Worm (Caenorhabditis elegans): Measurements from ENCODE around the gene try-3.

The try-3 gene

DNA sequence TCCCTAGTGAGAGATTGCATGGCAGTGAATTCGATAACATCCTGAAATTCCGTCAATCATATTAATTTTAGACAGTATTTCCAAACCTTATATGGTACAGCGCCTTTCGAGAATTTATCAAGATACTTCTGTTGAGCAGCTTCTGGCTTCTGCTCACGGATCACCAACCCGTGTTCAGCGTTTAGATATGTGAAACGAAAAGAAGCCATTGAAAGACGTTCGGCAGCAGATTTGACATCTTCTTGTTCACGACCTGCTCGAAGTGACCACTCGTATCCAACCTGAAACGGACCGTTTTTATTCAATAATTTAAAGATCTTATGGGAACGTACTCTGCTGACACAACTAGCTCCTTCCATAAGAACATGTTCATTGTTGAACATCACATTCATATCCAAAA, 24.7 kb downstream of the try-3 start:
- TF ChIP-seq ceh-19 (GFP tag; optimal IDR thresholded peaks at IDR 0.05) (no peak), ceh-24 (tag; optimal IDR thresholded peaks at IDR 0.05) (no peak), hlh-6 (tag; optimal IDR thresholded peaks at IDR 0.05) (no peak), pha-4 (tag; optimal IDR thresholded peaks at IDR 0.05) (no peak), dve-1 (tag; optimal IDR thresholded peaks at IDR 0.05) (no peak), pqm-1 (tag; optimal IDR thresholded peaks at IDR 0.05) (no peak), ceh-6 (GFP tag; optimal IDR thresholded peaks at IDR 0.05) (no peak), ceh-2 (tag; optimal IDR thresholded peaks at IDR 0.05) (no peak), unc-42 (tag; optimal IDR thresholded peaks at IDR 0.05) (no peak)

DNA sequence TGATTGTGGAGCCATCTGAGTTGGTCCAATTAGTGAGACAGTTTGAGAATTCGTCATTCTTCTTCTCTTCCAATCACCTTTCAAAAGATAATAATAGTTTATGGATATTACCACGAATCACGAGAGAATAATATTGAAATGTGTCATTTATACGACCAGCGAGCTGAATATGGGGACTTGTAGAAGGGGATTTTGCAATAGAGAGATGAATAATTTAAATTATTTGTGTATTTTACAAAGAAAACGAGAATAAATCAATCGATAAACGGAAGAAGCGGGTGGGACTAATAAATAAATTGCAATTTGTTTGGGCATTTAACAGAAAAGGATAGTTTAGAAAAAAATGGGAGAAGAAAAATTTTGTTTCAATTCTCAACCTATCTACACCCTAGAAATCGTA, 25.6 kb downstream of the try-3 start, which contains the start of gene odr-8:
Gene odr-8 (minus strand): TSS at position 101 of the 400 bp plus-strand sequence.
- no peak for TF ChIP-seq unc-3 (GFP tag; conservative IDR thresholded peaks at IDR 0.05)
- TF ChIP-seq unc-3 (tag; optimal IDR thresholded peaks at IDR 0.05): no peak
- TF ChIP-seq unc-42 (tag; optimal IDR thresholded peaks at IDR 0.05): no peak
- no peak for TF ChIP-seq K09A11.1 (tag; optimal IDR thresholded peaks at IDR 0.05; ENCODE audit: insufficient read depth)

DNA sequence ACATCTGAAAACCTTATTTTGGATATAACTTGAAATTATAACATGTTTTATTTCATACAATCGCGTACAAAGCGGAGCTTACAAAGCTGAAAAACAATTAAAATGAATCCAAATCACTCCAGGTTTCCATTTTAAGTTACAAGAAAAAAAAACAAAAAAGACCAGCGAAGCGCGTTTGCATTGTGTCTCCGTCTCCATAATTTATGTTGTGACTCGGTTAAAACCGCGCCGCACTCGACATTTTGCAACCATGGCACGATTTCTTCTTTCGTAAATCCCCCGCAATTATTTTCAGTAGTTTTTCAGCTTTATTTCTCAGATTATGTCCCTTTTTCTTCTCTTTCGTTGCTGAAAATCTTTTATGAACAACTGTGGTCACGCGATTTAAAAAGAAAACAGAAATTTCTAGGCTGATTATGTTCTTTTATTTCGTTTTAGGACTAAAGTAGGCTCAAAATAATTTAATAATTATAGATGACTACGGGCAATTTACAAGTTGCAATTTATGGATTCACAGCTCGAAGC, 28.5 kb downstream of the try-3 start, which contains the start of the genes F38A5.2 and dnj-11:
Gene F38A5.2 (minus strand): TSS at position 4 of the 525 bp plus-strand sequence.
Gene dnj-11 (plus strand): TSS at position 475 of the 525 bp plus-strand sequence.
- no peak for TF ChIP-seq gmeb-2 (tag; optimal IDR thresholded peaks at IDR 0.05)
- TF ChIP-seq hlh-30 (tag; optimal IDR thresholded peaks at IDR 0.05; ENCODE audit: insufficient read depth): peak; percentile 14
- no peak for TF ChIP-seq nhr-11 (tag; optimal IDR thresholded peaks at IDR 0.05)
- no peak for TF ChIP-seq C08G9.2 (tag; optimal IDR thresholded peaks at IDR 0.05)
- no peak for TF ChIP-seq K09A11.1 (tag; optimal IDR thresholded peaks at IDR 0.05; ENCODE audit: insufficient read depth)
- no peak for TF ChIP-seq fax-1 (tag; optimal IDR thresholded peaks at IDR 0.05)
- peak; percentile 71 for TF ChIP-seq pax-1 (tag; optimal IDR thresholded peaks at IDR 0.05)
- TF ChIP-seq ceh-14 (tag; optimal IDR thresholded peaks at IDR 0.05): no peak
- no peak for TF ChIP-seq ttx-3 (tag; optimal IDR thresholded peaks at IDR 0.05)
- TF ChIP-seq lim-6 (tag; optimal IDR thresholded peaks at IDR 0.05): no peak
- peak; percentile 39 for TF ChIP-seq ceh-18 (tag; optimal IDR thresholded peaks at IDR 0.05)
- TF ChIP-seq syd-9 (tag; optimal IDR thresholded peaks at IDR 0.05): no peak
- TF ChIP-seq tbx-2 (tag; optimal IDR thresholded peaks at IDR 0.05): peak; percentile 33
- no peak for TF ChIP-seq hlh-6 (tag; optimal IDR thresholded peaks at IDR 0.05)
- no peak for TF ChIP-seq madf-2 (tag; optimal IDR thresholded peaks at IDR 0.05)
- TF ChIP-seq odd-2 (tag; optimal IDR thresholded peaks at IDR 0.05): no peak
- TF ChIP-seq ceh-31 (tag; optimal IDR thresholded peaks at IDR 0.05): peak; percentile 72
- TF ChIP-seq hlh-8 (tag; optimal IDR thresholded peaks at IDR 0.05): no peak
- TF ChIP-seq che-1 (tag; optimal IDR thresholded peaks at IDR 0.05): no peak
- no peak for TF ChIP-seq mec-3 (tag; optimal IDR thresholded peaks at IDR 0.05; ENCODE audit: borderline replicate concordance)
- no peak for TF ChIP-seq hlh-15 (tag; optimal IDR thresholded peaks at IDR 0.05)
- no peak for TF ChIP-seq ama-1 (optimal IDR thresholded peaks at IDR 0.05)
- TF ChIP-seq Y22D7AL.16 (tag; optimal IDR thresholded peaks at IDR 0.05): no peak
- peak; percentile 50 for TF ChIP-seq unc-42 (tag; optimal IDR thresholded peaks at IDR 0.05)
- TF ChIP-seq ceh-30 (tag; optimal IDR thresholded peaks at IDR 0.05): no peak
- TF ChIP-seq dve-1 (tag; optimal IDR thresholded peaks at IDR 0.05): peak; percentile 42
- TF ChIP-seq ceh-34 (tag; optimal IDR thresholded peaks at IDR 0.05): peak; percentile 26
- TF ChIP-seq ceh-6 (GFP tag; optimal IDR thresholded peaks at IDR 0.05): no peak
- no peak for TF ChIP-seq pat-9 (tag; optimal IDR thresholded peaks at IDR 0.05)
- TF ChIP-seq eyg-1 (tag; optimal IDR thresholded peaks at IDR 0.05): no peak
- TF ChIP-seq nfya-1 (tag; optimal IDR thresholded peaks at IDR 0.05): peak; percentile 48
- TF ChIP-seq elt-2 (tag; optimal IDR thresholded peaks at IDR 0.05): no peak
- peak; percentile 55 for TF ChIP-seq rnt-1 (tag; optimal IDR thresholded peaks at IDR 0.05)
- peak; percentile 27 for TF ChIP-seq unc-55 (GFP tag; optimal IDR thresholded peaks at IDR 0.05)
- TF ChIP-seq unc-86 (tag; optimal IDR thresholded peaks at IDR 0.05): no peak
- no peak for TF ChIP-seq hlh-13 (GFP tag; optimal IDR thresholded peaks at IDR 0.05)

Data from whole organism, late embryonic.